Fruit fly (Drosophila melanogaster) S2 (cell line): ENCODE results near the gene orion.

Experiments used
- CG8478 ChIP-seq: fragments of >200 bp; optimal IDR thresholded peaks from 2 replicates; lab custom pipeline; 2018
- CTCF ChIP-seq, 2 experiments: fragments of >200 bp; optimal IDR thresholded peaks; 2 replicates each; lab custom pipeline; 2018

DNA sequence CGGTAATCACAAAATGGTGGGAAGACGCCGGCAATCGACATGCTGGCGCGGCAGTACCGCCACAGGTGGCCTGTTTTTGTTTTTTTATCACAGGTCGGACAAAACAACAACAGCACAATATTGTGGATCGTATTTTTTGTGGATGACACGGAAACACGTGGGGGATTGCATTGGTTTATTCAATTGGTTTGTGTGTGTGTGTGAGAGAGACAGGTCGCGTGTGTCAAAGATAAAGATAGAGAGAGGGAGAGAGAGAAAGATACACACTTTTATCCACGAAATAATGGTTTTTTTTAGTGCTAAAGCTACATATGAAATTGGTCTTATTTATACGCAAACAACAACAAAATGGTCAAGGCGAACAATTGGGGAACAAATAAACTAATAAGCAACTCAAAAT, 12.3 kb upstream of the orion start:
- no peak for TF ChIP-seq CTCF (optimal IDR thresholded peaks at IDR 0.05; lab: Kevin White, UChicago)
- no peak for TF ChIP-seq CG8478
